Worm (Caenorhabditis elegans) whole organism, early embryonic: ENCODE measurements around the gene flp-25.

ENCODE experiments used
- ama-1 ChIP-seq: fragments of 150-350 bp; optimal IDR thresholded peaks from 2 replicates; lab custom pipeline; 2014
- ceh-13 ChIP-seq: fragments of 200-800 bp; sonication (Bioruptor generic); optimal IDR thresholded peaks from 2 replicates; lab custom pipeline; 2018; ENCODE audit warnings: mild to moderate bottlenecking, missing genetic modification characterization, missing compliant biosample characterization
- hmbx-1 ChIP-seq: sonication (generic microtip); optimal IDR thresholded peaks from 2 replicates; lab custom pipeline; 2016; ENCODE audit warnings: mild to moderate bottlenecking, missing genetic modification characterization, missing compliant biosample characterization
- hnd-1 ChIP-seq: sonication (generic microtip); optimal IDR thresholded peaks from 2 replicates; lab custom pipeline; 2016; ENCODE audit warnings: missing genetic modification characterization, missing compliant biosample characterization
- pes-1 ChIP-seq: fragments of 200-800 bp; sonication (Bioruptor generic); IDR thresholded peaks from 2 replicates; pipeline ENCODE4 v1.3.6; 2022; ENCODE audit warnings: missing genetic modification reagents, missing genetic modification characterization, missing compliant biosample characterization

ce11 chrIII:9336807-9337206 lies 24.5 kb upstream of the flp-25 start:
- no peak for TF ChIP-seq ama-1 (lab: Kevin White, UChicago)
- no peak for TF ChIP-seq pes-1 (GFP tag; lab: Robert Waterston, UW)
- no peak for TF ChIP-seq hnd-1 (tag; lab: Kevin White, UChicago)
- no peak for TF ChIP-seq ceh-13 (GFP tag; lab: Kevin White, UChicago)
- TF ChIP-seq hmbx-1 (tag; lab: Kevin White, UChicago): no peak
